Fruit fly (Drosophila melanogaster): ENCODE data around the gene ApepP.

DNA sequence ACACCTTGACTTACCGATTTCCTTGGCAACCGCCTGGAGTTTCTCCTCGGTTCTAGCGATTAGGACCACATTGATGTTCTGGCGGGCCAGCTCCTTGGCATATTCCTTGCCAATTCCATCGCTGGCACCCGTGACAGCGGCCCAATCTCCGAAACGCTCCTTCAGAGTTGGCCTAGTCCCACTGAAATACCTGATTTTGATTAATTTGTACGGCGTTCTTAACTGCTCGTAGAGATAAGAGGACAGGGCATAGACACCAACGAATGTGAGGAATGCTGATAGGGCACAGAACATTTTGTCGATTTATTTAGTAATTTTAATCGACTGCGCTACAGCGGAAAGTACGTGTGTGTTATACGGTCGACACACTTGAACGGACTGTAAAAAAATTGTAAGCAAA, 49.1 kb downstream of the ApepP start, which contains the start of gene CG6012:
- TF ChIP-seq CG9705 (GFP tag; optimal IDR thresholded peaks at IDR 0.05) (no peak), Sp1 (GFP tag; optimal IDR thresholded peaks at IDR 0.05) (no peak), usp (GFP tag; optimal IDR thresholded peaks at IDR 0.05) (no peak), fru (GFP tag; optimal IDR thresholded peaks at IDR 0.05) (no peak)
